Fruit fly (Drosophila melanogaster): ENCODE results near the gene Grasp65.

DNA sequence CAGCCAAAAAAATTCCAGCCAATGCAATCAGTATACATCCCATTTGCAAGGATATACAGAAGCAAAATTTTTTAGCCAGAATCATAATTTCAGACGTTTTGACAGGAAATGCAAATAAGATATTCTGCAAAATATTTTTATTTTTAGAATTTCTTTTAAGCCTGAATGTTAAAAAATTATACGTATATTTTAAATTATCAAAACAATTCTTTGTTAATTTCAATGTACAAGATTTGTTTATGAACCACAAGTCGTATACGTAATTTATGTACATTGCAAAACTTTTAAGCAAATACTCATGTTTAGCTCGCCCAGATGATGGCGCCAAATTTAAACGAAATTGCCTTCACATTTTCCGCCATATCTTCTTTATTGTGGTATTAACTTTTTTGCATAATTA is 29.7 kb downstream of the Grasp65 start, which contains the start of gene CG42654:
- TF ChIP-seq CG34367 (tag; optimal IDR thresholded peaks at IDR 0.05) (no peak), CG17806 (tag; optimal IDR thresholded peaks at IDR 0.05) (no peak), Pif1A (GFP tag; optimal IDR thresholded peaks at IDR 0.05) (no peak), Ets98B (GFP tag; IDR thresholded peaks at IDR 0.05) (no peak)

Measured in whole organism, pupa.